Worm (Caenorhabditis elegans): Measurements from ENCODE around the gene T05C12.11.
A peak's percentile ranks its signal among the peaks of the same experiment; 100 is the strongest.

DNA sequence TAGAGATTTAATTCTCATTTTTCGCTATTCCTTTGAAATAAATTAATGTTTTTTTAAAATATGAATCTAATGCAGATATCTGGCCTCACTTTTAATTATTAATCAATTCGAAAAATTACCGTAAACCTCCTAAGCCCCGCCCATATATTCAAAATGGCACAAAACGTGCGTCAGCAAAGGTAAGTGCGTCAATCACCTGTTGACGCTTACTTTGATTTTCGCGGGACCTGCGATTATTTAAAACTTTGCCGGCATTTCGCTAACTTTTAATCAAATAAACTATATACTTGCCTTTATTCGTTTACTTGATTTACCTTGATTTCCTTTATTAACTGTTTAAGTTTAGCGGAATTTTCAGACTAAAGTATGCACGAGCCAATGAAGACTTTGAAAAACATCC, 12.3 kb downstream of the T05C12.11 start, which contains the start of gene pch-2:
- TF ChIP-seq nhr-77 (tag; optimal IDR thresholded peaks at IDR 0.05) (no peak), nhr-28 (tag; optimal IDR thresholded peaks at IDR 0.05) (peak; percentile 20), pqm-1 (tag; optimal IDR thresholded peaks at IDR 0.05) (no peak)

All from whole organism, L4 larva.